Worm (Caenorhabditis elegans) whole organism, young adult: ENCODE measurements around the gene gpb-1.

Source experiments
- C17E4.6 ChIP-seq: fragments of 200-800 bp; sonication (Bioruptor generic); IDR thresholded peaks from 2 replicates; pipeline ENCODE4 v1.3.6; 2022; ENCODE audit warnings: missing genetic modification reagents, missing genetic modification characterization, missing compliant biosample characterization
- ama-1 ChIP-seq, 3 experiments: fragments of 150-350 bp in 1 of 3; sonication (generic microtip) in 2 of 3; optimal IDR thresholded peaks; 2 replicates each; lab custom pipeline; 2014 to 2018; ENCODE audit warnings: missing biosample characterization in 2 of 3, missing genetic modification characterization in 2 of 3, missing genetic modification reagents in 2 of 3
- ccch-3 ChIP-seq: fragments of 200-800 bp; sonication (Bioruptor generic); optimal IDR thresholded peaks from 2 replicates; lab custom pipeline; 2018; ENCODE audit warnings: mild to moderate bottlenecking, missing genetic modification characterization, missing compliant biosample characterization
- cebp-1 ChIP-seq, 2 experiments: fragments of 200-800 bp in 1 of 2; sonication (Bioruptor generic) in 1 of 2; sonication (generic microtip) in 1 of 2; IDR thresholded peaks in 1 of 2; optimal IDR thresholded peaks in 1 of 2; 2 replicates each; pipeline versions ENCODE4 v1.3.6 to Lab custom; 2017 to 2022; ENCODE audit warnings: missing compliant biosample characterization in 2 of 2, missing genetic modification characterization in 2 of 2, mild to moderate bottlenecking in 1 of 2, missing genetic modification reagents in 1 of 2, moderate library complexity in 1 of 2
- dpff-1 ChIP-seq: sonication (generic microtip); optimal IDR thresholded peaks from 2 replicates; lab custom pipeline; 2017; ENCODE audit warnings: mild to moderate bottlenecking, missing genetic modification characterization, missing compliant biosample characterization
- efl-1 ChIP-seq: fragments of 150-350 bp; optimal IDR thresholded peaks from 2 replicates; lab custom pipeline; 2014; ENCODE audit warnings: missing biosample characterization, missing genetic modification reagents, missing genetic modification characterization
- fkh-3 ChIP-seq: sonication (generic microtip); optimal IDR thresholded peaks from 2 replicates; lab custom pipeline; 2016; ENCODE audit warnings: mild to moderate bottlenecking, missing genetic modification characterization, missing compliant biosample characterization
- lag-1 ChIP-seq: fragments of 200-800 bp; sonication (Bioruptor generic); IDR thresholded peaks from 2 replicates; pipeline ENCODE4 v1.3.6; 2022; ENCODE audit warnings: missing genetic modification reagents, missing genetic modification characterization, missing compliant biosample characterization
- madf-3 ChIP-seq: fragments of 200-800 bp; sonication (Bioruptor generic); IDR thresholded peaks from 2 replicates; pipeline ENCODE4 v1.3.6; 2022; ENCODE audit warnings: missing genetic modification reagents, missing genetic modification characterization, missing compliant biosample characterization
- mel-28 ChIP-seq: sonication (generic microtip); optimal IDR thresholded peaks from 2 replicates; lab custom pipeline; 2016; ENCODE audit warnings: borderline replicate concordance, mild to moderate bottlenecking, missing genetic modification characterization, missing compliant biosample characterization
- unc-130 ChIP-seq: sonication (generic microtip); optimal IDR thresholded peaks from 2 replicates; lab custom pipeline; 2016; ENCODE audit warnings: missing genetic modification reagents, missing genetic modification characterization, missing compliant biosample characterization

- no peak for TF ChIP-seq fkh-3 (tag; lab: Kevin White, UChicago)
- no peak for TF ChIP-seq unc-130 (GFP tag; lab: Kevin White, UChicago)
- no peak for TF ChIP-seq mel-28 (tag; lab: Kevin White, UChicago)
- TF ChIP-seq madf-3, result no peak
- TF ChIP-seq ama-1 (optimal IDR thresholded peaks at IDR 0.05; lab: Kevin White, UChicago), result no peak
- TF ChIP-seq ama-1 (GFP tag; optimal IDR thresholded peaks at IDR 0.05; lab: Kevin White, UChicago), result no peak
- TF ChIP-seq ccch-3, result no peak
- TF ChIP-seq dpff-1 (tag; lab: Kevin White, UChicago), result no peak
- no peak for TF ChIP-seq cebp-1 (GFP tag; IDR thresholded peaks at IDR 0.05; lab: Robert Waterston, UW)
- no peak for TF ChIP-seq cebp-1 (tag; optimal IDR thresholded peaks at IDR 0.05; lab: Kevin White, UChicago)
- no peak for TF ChIP-seq efl-1 (GFP tag; lab: Kevin White, UChicago)
- TF ChIP-seq C17E4.6 (GFP tag; lab: Robert Waterston, UW), result 0 out of 2 replicates have a peak, but pooled peaks have one; percentile 15
- TF ChIP-seq lag-1 (GFP tag; lab: Robert Waterston, UW), result no peak
Measured at ce11 chrII:11742320-11742719, 6.1 kb downstream of the gpb-1 start.
